Worm (Caenorhabditis elegans) whole organism, young adult: ENCODE data around the gene prdm-14.

ENCODE experiments used
- B0261.1 ChIP-seq: sonication (generic microtip); optimal IDR thresholded peaks from 2 replicates; lab custom pipeline; 2016; ENCODE audit warnings: mild to moderate bottlenecking, missing genetic modification characterization, moderate library complexity, missing compliant biosample characterization
- F37B4.10 ChIP-seq: fragments of 200-800 bp; sonication (Bioruptor generic); IDR thresholded peaks from 2 replicates; pipeline ENCODE4 v1.3.6; 2022; ENCODE audit warnings: missing genetic modification characterization, missing compliant biosample characterization
- F39B2.1 ChIP-seq: fragments of 200-800 bp; sonication (Bioruptor generic); IDR thresholded peaks from 2 replicates; pipeline ENCODE4 v1.3.6; 2022; ENCODE audit warnings: missing genetic modification reagents, missing genetic modification characterization, missing compliant biosample characterization
- F57A8.1 ChIP-seq: fragments of 200-800 bp; sonication (Bioruptor generic); optimal IDR thresholded peaks from 2 replicates; lab custom pipeline; 2018; ENCODE audit warnings: mild to moderate bottlenecking, missing genetic modification characterization, moderate library complexity, missing compliant biosample characterization
- F57C9.4 ChIP-seq: sonication (generic microtip); optimal IDR thresholded peaks from 2 replicates; lab custom pipeline; 2017; ENCODE audit warnings: mild to moderate bottlenecking, missing genetic modification characterization, missing compliant biosample characterization
- K12H6.12 ChIP-seq: fragments of 200-800 bp; sonication (Bioruptor generic); optimal IDR thresholded peaks from 2 replicates; lab custom pipeline; 2018; ENCODE audit warnings: mild to moderate bottlenecking, missing genetic modification characterization, missing compliant biosample characterization
- T07F8.4 ChIP-seq: sonication (generic microtip); optimal IDR thresholded peaks from 2 replicates; lab custom pipeline; 2016; ENCODE audit warnings: mild to moderate bottlenecking, missing genetic modification characterization, moderate library complexity, missing compliant biosample characterization
- Y56A3A.18 ChIP-seq: fragments of 200-800 bp; sonication (Bioruptor generic); IDR thresholded peaks from 2 replicates; pipeline ENCODE4 v1.3.6; 2022; ENCODE audit warnings: missing genetic modification reagents, missing genetic modification characterization, missing compliant biosample characterization
- Y95B8A.8 ChIP-seq: fragments of 200-800 bp; sonication (Bioruptor generic); IDR thresholded peaks from 2 replicates; pipeline ENCODE4 v1.3.6; 2022; ENCODE audit warnings: missing genetic modification reagents, missing genetic modification characterization, missing compliant biosample characterization
- akir-1 ChIP-seq: fragments of 200-800 bp; sonication (Bioruptor generic); optimal IDR thresholded peaks from 2 replicates; lab custom pipeline; 2018; ENCODE audit warnings: mild to moderate bottlenecking, missing genetic modification characterization, moderate library complexity, missing compliant biosample characterization
- ama-1 ChIP-seq, 3 experiments: fragments of 150-350 bp in 1 of 3; sonication (generic microtip) in 2 of 3; optimal IDR thresholded peaks; 2 replicates each; lab custom pipeline; 2014 to 2018; ENCODE audit warnings: missing biosample characterization in 2 of 3, missing genetic modification characterization in 2 of 3, missing genetic modification reagents in 2 of 3
- aptf-2 ChIP-seq: fragments of 200-800 bp; sonication (Bioruptor generic); conservative IDR thresholded peaks from 2 replicates; pipeline ENCODE4 v1.3.6; 2022; ENCODE audit warnings: missing genetic modification reagents, missing genetic modification characterization, missing compliant biosample characterization
- aptf-3 ChIP-seq: fragments of 200-800 bp; sonication (Bioruptor generic); IDR thresholded peaks from 2 replicates; pipeline ENCODE4 v1.3.6; 2022; ENCODE audit warnings: missing genetic modification characterization, missing compliant biosample characterization
- atf-7 ChIP-seq: sonication (generic microtip); optimal IDR thresholded peaks from 2 replicates; lab custom pipeline; 2017; ENCODE audit warnings: mild to moderate bottlenecking, missing genetic modification characterization, missing compliant biosample characterization
- athp-1 ChIP-seq: sonication (generic microtip); optimal IDR thresholded peaks from 2 replicates; lab custom pipeline; 2017; ENCODE audit warnings: mild to moderate bottlenecking, missing genetic modification characterization, missing compliant biosample characterization
- attf-3 ChIP-seq: fragments of 200-800 bp; sonication (Bioruptor generic); conservative IDR thresholded peaks from 2 replicates; pipeline ENCODE4 v1.3.6; 2022; ENCODE audit warnings: missing genetic modification reagents, missing genetic modification characterization, missing compliant biosample characterization
- bed-1 ChIP-seq: fragments of 200-800 bp; sonication (Bioruptor generic); IDR thresholded peaks from 2 replicates; pipeline ENCODE4 v1.3.6; 2022; ENCODE audit warnings: missing genetic modification reagents, missing genetic modification characterization, missing compliant biosample characterization
- ceh-40 ChIP-seq: fragments of 200-800 bp; sonication (Bioruptor generic); IDR thresholded peaks from 2 replicates; pipeline ENCODE4 v1.3.6; 2022; ENCODE audit warnings: missing genetic modification characterization, missing compliant biosample characterization
- ceh-58 ChIP-seq: fragments of 200-800 bp; sonication (Bioruptor generic); IDR thresholded peaks from 2 replicates; pipeline ENCODE4 v1.3.6; 2022; ENCODE audit warnings: missing genetic modification characterization, missing compliant biosample characterization
- dpff-1 ChIP-seq: sonication (generic microtip); optimal IDR thresholded peaks from 2 replicates; lab custom pipeline; 2017; ENCODE audit warnings: mild to moderate bottlenecking, missing genetic modification characterization, missing compliant biosample characterization
- hmg-1.2 ChIP-seq: fragments of 200-800 bp; sonication (Bioruptor generic); IDR thresholded peaks from 2 replicates; pipeline ENCODE4 v1.3.6; 2022; ENCODE audit warnings: missing genetic modification reagents, missing genetic modification characterization, missing compliant biosample characterization
- hrde-1 ChIP-seq: sonication (generic microtip); optimal IDR thresholded peaks from 2 replicates; lab custom pipeline; 2016; ENCODE audit warnings: missing genetic modification characterization, mild to moderate bottlenecking, missing compliant biosample characterization, moderate library complexity, missing genotype, missing genetic modification reagents, borderline replicate concordance
- hsf-1 ChIP-seq: fragments of 200-800 bp; sonication (Bioruptor generic); IDR thresholded peaks from 2 replicates; pipeline ENCODE4 v1.3.6; 2022; ENCODE audit warnings: missing genetic modification reagents, missing genetic modification characterization, missing compliant biosample characterization
- let-526 ChIP-seq: fragments of 200-800 bp; sonication (Bioruptor generic); IDR thresholded peaks from 2 replicates; pipeline ENCODE4 v1.3.6; 2022; ENCODE audit warnings: missing genetic modification reagents, missing genetic modification characterization, missing compliant biosample characterization
- lsy-27 ChIP-seq: sonication (generic microtip); optimal IDR thresholded peaks from 2 replicates; lab custom pipeline; 2017; ENCODE audit warnings: missing genetic modification characterization, mild to moderate bottlenecking, missing compliant biosample characterization, antibody characterized with exemption, missing genotype, borderline replicate concordance; ENCODE audit not compliant: insufficient read depth
- madf-10 ChIP-seq: sonication (generic microtip); optimal IDR thresholded peaks from 2 replicates; lab custom pipeline; 2016; ENCODE audit warnings: mild to moderate bottlenecking, missing genetic modification characterization, missing compliant biosample characterization
- mxl-1 ChIP-seq: sonication (generic microtip); optimal IDR thresholded peaks from 2 replicates; lab custom pipeline; 2016; ENCODE audit warnings: missing genetic modification characterization, missing compliant biosample characterization
- nfya-2 ChIP-seq: fragments of 200-800 bp; sonication (Bioruptor generic); IDR thresholded peaks from 2 replicates; pipeline ENCODE4 v1.3.6; 2022; ENCODE audit warnings: missing genetic modification reagents, missing genetic modification characterization, missing compliant biosample characterization
- nfyb-1 ChIP-seq: fragments of 200-800 bp; sonication (Bioruptor generic); IDR thresholded peaks from 2 replicates; pipeline ENCODE4 v1.3.6; 2022; ENCODE audit warnings: missing genetic modification reagents, missing genetic modification characterization, missing compliant biosample characterization
- nhr-120 ChIP-seq: fragments of 200-800 bp; sonication (Bioruptor generic); IDR thresholded peaks from 2 replicates; pipeline ENCODE4 v1.3.6; 2022; ENCODE audit warnings: missing genetic modification characterization, missing compliant biosample characterization
- nhr-27 ChIP-seq: fragments of 200-800 bp; sonication (Bioruptor generic); optimal IDR thresholded peaks from 2 replicates; lab custom pipeline; 2018; ENCODE audit warnings: mild to moderate bottlenecking, missing genetic modification characterization, moderate library complexity, missing compliant biosample characterization
- pha-4 ChIP-seq: fragments of 150-350 bp; sonication (generic microtip); optimal IDR thresholded peaks from 2 replicates; lab custom pipeline; 2014; ENCODE audit warnings: missing biosample characterization, missing genetic modification reagents, missing genetic modification characterization
- rcor-1 ChIP-seq: fragments of 200-800 bp; sonication (Bioruptor generic); IDR thresholded peaks from 2 replicates; pipeline ENCODE4 v1.3.6; 2022; ENCODE audit warnings: missing genetic modification reagents, missing genetic modification characterization, missing compliant biosample characterization
- rpc-1 ChIP-seq, 2 experiments: fragments of 150-350 bp in 1 of 2; sonication (generic microtip) in 1 of 2; optimal IDR thresholded peaks; 2 replicates each; lab custom pipeline; 2014 to 2018; ENCODE audit warnings: missing biosample characterization in 1 of 2, missing genetic modification characterization in 1 of 2, missing genetic modification reagents in 1 of 2, missing genotype in 1 of 2
- sdz-38 ChIP-seq: sonication (generic microtip); optimal IDR thresholded peaks from 2 replicates; lab custom pipeline; 2016; ENCODE audit warnings: missing genotype, missing genetic modification characterization, missing compliant biosample characterization
- snpc-1.1 ChIP-seq: sonication (generic microtip); optimal IDR thresholded peaks from 2 replicates; lab custom pipeline; 2017; ENCODE audit warnings: missing genetic modification characterization, mild to moderate bottlenecking, missing compliant biosample characterization, antibody characterized with exemption, moderate library complexity, missing genotype, missing genetic modification reagents; ENCODE audit not compliant: insufficient read depth
- snpc-1.3 ChIP-seq: sonication (generic microtip); optimal IDR thresholded peaks from 2 replicates; lab custom pipeline; 2017; ENCODE audit warnings: missing genetic modification characterization, mild to moderate bottlenecking, missing compliant biosample characterization, antibody characterized with exemption, moderate library complexity, missing genotype, missing genetic modification reagents; ENCODE audit not compliant: insufficient read depth
- snpc-3.4 ChIP-seq: sonication (generic microtip); optimal IDR thresholded peaks from 2 replicates; lab custom pipeline; 2017; ENCODE audit warnings: missing genetic modification characterization, mild to moderate bottlenecking, missing compliant biosample characterization, antibody characterized with exemption, moderate library complexity, missing genotype, missing genetic modification reagents
- tbp1 ChIP-seq: fragments of 200-800 bp; sonication (Bioruptor generic); optimal IDR thresholded peaks from 2 replicates; lab custom pipeline; 2018; ENCODE audit warnings: mild to moderate bottlenecking, missing genetic modification characterization, missing compliant biosample characterization
- zim-3 ChIP-seq: sonication (generic microtip); optimal IDR thresholded peaks from 2 replicates; lab custom pipeline; 2017; ENCODE audit warnings: mild to moderate bottlenecking, missing genetic modification characterization, moderate library complexity, missing compliant biosample characterization
- ztf-28 ChIP-seq: fragments of 200-800 bp; sonication (Bioruptor generic); IDR thresholded peaks from 2 replicates; pipeline ENCODE4 v1.3.6; 2022; ENCODE audit warnings: missing genetic modification reagents, missing genetic modification characterization, missing compliant biosample characterization

Gene prdm-14

ce11 chrX:9015420-9015819, 30.6 kb upstream of the prdm-14 start, which contains the start of gene T25B6.4:
Gene T25B6.4 (plus strand): TSS chrX:9015720.
- no peak for TF ChIP-seq tbp1 (GFP tag; lab: Kevin White, UChicago)
- TF ChIP-seq athp-1 (tag; lab: Kevin White, UChicago), result no peak
- TF ChIP-seq T07F8.4, result no peak
- no peak for TF ChIP-seq ceh-58 (GFP tag; lab: Robert Waterston, UW)
- TF ChIP-seq K12H6.12, result no peak
- no peak for TF ChIP-seq snpc-1.1 (tag; lab: Kevin White, UChicago)
- TF ChIP-seq rpc-1 (optimal IDR thresholded peaks at IDR 0.05; lab: Kevin White, UChicago), result no peak
- no peak for TF ChIP-seq rpc-1 (tag; optimal IDR thresholded peaks at IDR 0.05; lab: Kevin White, UChicago)
- TF ChIP-seq aptf-3 (GFP tag; lab: Robert Waterston, UW), result no peak
- TF ChIP-seq nhr-27, result no peak
- no peak for TF ChIP-seq mxl-1 (tag; lab: Kevin White, UChicago)
- TF ChIP-seq lsy-27 (tag; lab: Kevin White, UChicago), result no peak
- no peak for TF ChIP-seq aptf-2 (GFP tag; lab: Robert Waterston, UW)
- no peak for TF ChIP-seq zim-3 (tag; lab: Kevin White, UChicago)
- no peak for TF ChIP-seq hrde-1
- no peak for TF ChIP-seq snpc-3.4
- no peak for TF ChIP-seq pha-4
- TF ChIP-seq hmg-1.2 (GFP tag; lab: Robert Waterston, UW), result no peak

ce11 chrX:9021645-9022044, 24.4 kb upstream of the prdm-14 start, which contains the start of gene T25B6.5:
Gene T25B6.5 (minus strand): TSS chrX:9021745.
- TF ChIP-seq sdz-38 (tag; lab: Kevin White, UChicago), result no peak
- no peak for TF ChIP-seq nfya-2 (GFP tag; lab: Robert Waterston, UW)
- TF ChIP-seq F57C9.4, result no peak

- no peak for TF ChIP-seq bed-1 (GFP tag; lab: Robert Waterston, UW)
- no peak for TF ChIP-seq Y56A3A.18 (GFP tag; lab: Robert Waterston, UW)
- no peak for TF ChIP-seq akir-1 (GFP tag; lab: Kevin White, UChicago)
- no peak for TF ChIP-seq nfyb-1
- TF ChIP-seq ceh-40 (GFP tag; lab: Robert Waterston, UW), result no peak
- TF ChIP-seq ama-1 (optimal IDR thresholded peaks at IDR 0.05; lab: Kevin White, UChicago), result no peak
- no peak for TF ChIP-seq ama-1 (GFP tag; optimal IDR thresholded peaks at IDR 0.05; lab: Kevin White, UChicago)
These were observed 23.2 kb upstream of the prdm-14 start, which contains the start of gene T25B6.6 for ce11 chrX:9022779-9023178. Gene T25B6.6 (minus strand): TSS chrX:9022879.

- TF ChIP-seq attf-3 (GFP tag; lab: Robert Waterston, UW), result no peak
- no peak for TF ChIP-seq F37B4.10 (GFP tag; lab: Robert Waterston, UW)
- TF ChIP-seq let-526 (GFP tag; lab: Robert Waterston, UW), result no peak
- no peak for TF ChIP-seq akir-1 (GFP tag; lab: Kevin White, UChicago)
- TF ChIP-seq snpc-1.1 (tag; lab: Kevin White, UChicago), result no peak
- no peak for TF ChIP-seq hsf-1
- no peak for TF ChIP-seq ztf-28 (GFP tag; lab: Robert Waterston, UW)
These were observed 22.2 kb upstream of the prdm-14 start for ce11 chrX:9023816-9024215.

ce11 chrX:9024270-9024669, 21.7 kb upstream of the prdm-14 start:
- TF ChIP-seq nhr-120 (GFP tag; lab: Robert Waterston, UW), result no peak
- peak; percentile 90 for TF ChIP-seq B0261.1 (tag; lab: Kevin White, UChicago)
- peak; percentile 68 for TF ChIP-seq snpc-1.3 (tag; lab: Kevin White, UChicago)
- TF ChIP-seq snpc-3.4, result peak; percentile 32
- peak; percentile 30 for TF ChIP-seq atf-7
- 0 out of 2 replicates have a peak, but pooled peaks have one; percentile 20 for TF ChIP-seq Y95B8A.8 (GFP tag; lab: Robert Waterston, UW)
- peak; percentile 64 for TF ChIP-seq zim-3 (tag; lab: Kevin White, UChicago)
- TF ChIP-seq F39B2.1 (GFP tag; lab: Robert Waterston, UW), result no peak
- peak; percentile 79 for TF ChIP-seq rcor-1 (GFP tag; lab: Robert Waterston, UW)
- TF ChIP-seq madf-10, result peak; percentile 64
- TF ChIP-seq akir-1 (GFP tag; lab: Kevin White, UChicago), result no peak
- peak; percentile 45 for TF ChIP-seq F57A8.1 (GFP tag; lab: Kevin White, UChicago)
- no peak for TF ChIP-seq dpff-1 (tag; lab: Kevin White, UChicago)
- peak; percentile 80; the same call in 1 of the 2 replicates for TF ChIP-seq bed-1 (GFP tag; lab: Robert Waterston, UW)
